Worm (Caenorhabditis elegans): ENCODE measurements around the gene tth-1.

Gene tth-1

DNA sequence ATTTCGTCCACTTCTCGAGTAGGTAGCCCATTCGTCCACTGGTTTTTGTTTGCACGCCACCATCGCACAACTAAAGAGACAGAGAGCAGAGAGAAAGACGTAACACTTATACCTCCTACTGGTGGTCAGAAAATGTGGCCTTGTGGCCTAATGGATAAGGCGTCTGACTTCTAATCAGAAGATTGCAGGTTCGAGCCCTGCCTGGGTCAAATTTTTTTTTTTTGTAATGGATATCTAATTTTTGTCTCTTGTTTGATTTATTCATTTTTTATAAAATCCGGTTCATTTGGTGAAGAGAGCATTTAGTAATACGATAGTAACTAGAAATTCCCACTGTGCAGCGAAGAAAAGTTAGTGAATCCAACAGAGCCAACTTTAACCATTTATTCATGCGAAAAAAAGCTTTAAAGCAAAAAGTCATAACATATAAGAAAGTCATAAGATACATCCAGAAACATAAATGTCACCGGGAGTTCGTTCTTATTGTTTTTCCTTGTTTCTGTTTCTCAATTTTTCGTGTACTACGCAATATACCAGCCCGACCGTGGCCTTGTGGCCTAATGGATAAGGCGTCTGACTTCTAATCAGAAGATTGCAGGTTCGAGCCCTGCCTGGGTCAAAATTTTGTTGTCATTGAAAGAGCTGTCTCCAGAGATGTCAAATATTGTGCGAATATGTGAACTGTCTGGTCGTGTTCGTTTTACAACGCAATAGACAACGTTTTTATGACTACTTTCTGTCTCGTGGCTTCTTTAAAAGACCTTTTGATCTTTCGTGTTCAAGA is 37.3 kb downstream of the tth-1 start (continued):
- TF ChIP-seq nhr-48 (tag; optimal IDR thresholded peaks at IDR 0.05) (no peak), pha-4 (GFP tag; IDR thresholded peaks at IDR 0.05) (peak; percentile 71; the same call in 1 of the 2 replicates), pha-4 (tag; optimal IDR thresholded peaks at IDR 0.05) (no peak), dmd-9 (GFP tag; IDR thresholded peaks at IDR 0.05) (no peak), ceh-32 (tag; optimal IDR thresholded peaks at IDR 0.05; ENCODE audit: poor library complexity) (peak; percentile 3), duxl-1 (tag; optimal IDR thresholded peaks at IDR 0.05; ENCODE audit: poor library complexity) (peak; percentile 50), pqm-1 (tag; optimal IDR thresholded peaks at IDR 0.05) (no peak), aly-2 (tag; optimal IDR thresholded peaks at IDR 0.05) (no peak), ceh-20 (GFP tag; IDR thresholded peaks at IDR 0.05) (no peak), lin-1 (GFP tag; IDR thresholded peaks at IDR 0.05) (no peak), mep-1 (tag; optimal IDR thresholded peaks at IDR 0.05) (peak; percentile 61), T20F7.1 (GFP tag; optimal IDR thresholded peaks at IDR 0.05) (no peak), dpl-1 (GFP tag; optimal IDR thresholded peaks at IDR 0.05) (no peak), hif-1 (tag; optimal IDR thresholded peaks at IDR 0.05) (peak in 1 of 2 experiments; percentile 6), ceh-82 (tag; optimal IDR thresholded peaks at IDR 0.05) (no peak), unc-62 (GFP tag; optimal IDR thresholded peaks at IDR 0.05 in 1 of 2) (no peak), unc-62 (tag; optimal IDR thresholded peaks at IDR 0.05) (no peak), nhr-76 (tag; optimal IDR thresholded peaks at IDR 0.05) (no peak), hlh-11 (tag; optimal IDR thresholded peaks at IDR 0.05) (peak; percentile 16), vab-7 (GFP tag; IDR thresholded peaks at IDR 0.05) (peak; percentile 67), dmd-6 (GFP tag; IDR thresholded peaks at IDR 0.05) (peak; percentile 53), egl-27 (tag; optimal IDR thresholded peaks at IDR 0.05) (no peak), sdz-12 (GFP tag; optimal IDR thresholded peaks at IDR 0.05) (no peak), tag-97 (GFP tag; IDR thresholded peaks at IDR 0.05) (no peak), lim-7 (GFP tag; IDR thresholded peaks at IDR 0.05) (peak; percentile 80), madf-9 (GFP tag; conservative IDR thresholded peaks at IDR 0.05) (peak; percentile 38; the same call in 1 of the 2 replicates), R02D3.7 (tag; optimal IDR thresholded peaks at IDR 0.05) (no peak), Y105C5A.15 (GFP tag; IDR thresholded peaks at IDR 0.05) (0 out of 2 replicates have a peak, but pooled peaks have one; percentile 52), nhr-42 (GFP tag; IDR thresholded peaks at IDR 0.05) (0 out of 2 replicates have a peak, but pooled peaks have one; percentile 13), ces-1 (GFP tag; optimal IDR thresholded peaks at IDR 0.05) (no peak), ama-1 (optimal IDR thresholded peaks at IDR 0.05) (no peak), mdt-29 (GFP tag; IDR thresholded peaks at IDR 0.05) (no peak), aha-1 (tag) (peak; percentile 72), mes-2 (tag; optimal IDR thresholded peaks at IDR 0.05; ENCODE audit: poor library complexity, severe bottlenecking) (peak; percentile 82), ceh-28 (tag; optimal IDR thresholded peaks at IDR 0.05) (no peak), skn-1 (tag; optimal IDR thresholded peaks at IDR 0.05) (no peak), mxl-2 (GFP tag; conservative IDR thresholded peaks at IDR 0.05) (no peak; the same call in 1 of the 2 replicates), zip-2 (tag; optimal IDR thresholded peaks at IDR 0.05) (no peak), nhr-11 (tag; optimal IDR thresholded peaks at IDR 0.05) (no peak), nhr-10 (tag; optimal IDR thresholded peaks at IDR 0.05) (no peak), zfp-3 (GFP tag; conservative IDR thresholded peaks at IDR 0.05) (0 out of 2 replicates have a peak, but pooled peaks have one; percentile 38), fos-1 (tag; optimal IDR thresholded peaks at IDR 0.05) (no peak), saeg-2 (GFP tag; IDR thresholded peaks at IDR 0.05) (0 out of 2 replicates have a peak, but pooled peaks have one; percentile 32), ctbp-1 (GFP tag; IDR thresholded peaks at IDR 0.05) (peak; percentile 77), lsy-2 (tag; optimal IDR thresholded peaks at IDR 0.05) (peak in 1 of 2 experiments; percentile 34), fkh-10 (GFP tag; optimal IDR thresholded peaks at IDR 0.05) (no peak), gei-8 (GFP tag; optimal IDR thresholded peaks at IDR 0.05) (no peak), zfp-2 (tag; optimal IDR thresholded peaks at IDR 0.05) (no peak), php-3 (GFP tag; IDR thresholded peaks at IDR 0.05) (0 out of 2 replicates have a peak, but pooled peaks have one; percentile 43), mxl-3 (GFP tag; optimal IDR thresholded peaks at IDR 0.05) (no peak)
